Fruit fly (Drosophila melanogaster) whole organism, embryonic: ENCODE results near the gene heph.

Experiments
- Ada2b ChIP-seq: fragments of 200-800 bp; sonication (Bioruptor generic); IDR thresholded peaks from 2 replicates; pipeline ENCODE4 v1.3.6; 2022; ENCODE audit warnings: missing biosample characterization, missing genetic modification characterization
- Aef1 ChIP-seq: fragments of 200-800 bp; sonication (Bioruptor generic); IDR thresholded peaks from 3 replicates; pipeline ENCODE4 v1.3.6; 2022; ENCODE audit warnings: missing biosample characterization, missing genetic modification characterization
- Antp ChIP-seq: fragments of 200-800 bp; sonication (Bioruptor generic); optimal IDR thresholded peaks from 3 replicates; lab custom pipeline; 2016; ENCODE audit warnings: missing biosample characterization, missing genetic modification characterization
- C15 ChIP-seq: fragments of 200-800 bp; sonication (Bioruptor generic); IDR thresholded peaks from 3 replicates; pipeline ENCODE4 v1.3.6; 2022; ENCODE audit warnings: missing biosample characterization, missing genetic modification characterization
- CG10209 ChIP-seq: fragments of 200-800 bp; sonication (Bioruptor generic); optimal IDR thresholded peaks from 3 replicates; lab custom pipeline; 2017; ENCODE audit warnings: missing biosample characterization, mild to moderate bottlenecking, missing genetic modification characterization, missing genetic modification reagents
- CG15696 ChIP-seq: fragments of 200-800 bp; sonication (Bioruptor generic); optimal IDR thresholded peaks from 2 replicates; lab custom pipeline; 2019; ENCODE audit warnings: missing biosample characterization, mild to moderate bottlenecking, missing genetic modification characterization, moderate library complexity
- CG16863 ChIP-seq: fragments of 200-800 bp; sonication (Bioruptor generic); optimal IDR thresholded peaks from 3 replicates; lab custom pipeline; 2016; ENCODE audit warnings: missing biosample characterization, missing genetic modification characterization
- CG17612 ChIP-seq: fragments of 200-800 bp; sonication (Bioruptor generic); IDR thresholded peaks from 2 replicates; pipeline ENCODE4 v1.3.6; 2022; ENCODE audit warnings: missing biosample characterization, missing genetic modification characterization
- CG2199 ChIP-seq: fragments of 200-800 bp; sonication (Bioruptor generic); IDR thresholded peaks from 3 replicates; pipeline ENCODE4 v1.3.6; 2022; ENCODE audit warnings: missing biosample characterization, missing genetic modification characterization
- CG31224 ChIP-seq: fragments of 200-800 bp; sonication (Bioruptor generic); IDR thresholded peaks from 2 replicates; pipeline ENCODE4 v1.3.6; 2022; ENCODE audit warnings: missing biosample characterization, missing genetic modification characterization
- CG4617 ChIP-seq: fragments of 200-800 bp; sonication (Bioruptor generic); optimal IDR thresholded peaks from 3 replicates; lab custom pipeline; 2016; ENCODE audit warnings: missing biosample characterization, missing genetic modification characterization, borderline replicate concordance
- CG4707 ChIP-seq: fragments of 200-800 bp; sonication (Bioruptor generic); optimal IDR thresholded peaks from 2 replicates; lab custom pipeline; 2018; ENCODE audit warnings: missing biosample characterization, mild to moderate bottlenecking, missing genetic modification characterization, moderate library complexity
- CG5180 ChIP-seq: fragments of 200-800 bp; sonication (Bioruptor generic); optimal IDR thresholded peaks from 3 replicates; lab custom pipeline; 2017; ENCODE audit warnings: missing biosample characterization, missing genetic modification characterization, mild to moderate bottlenecking, moderate library complexity, missing genetic modification reagents
- CG7987 ChIP-seq: fragments of 200-800 bp; sonication (Bioruptor generic); optimal IDR thresholded peaks from 2 replicates; lab custom pipeline; 2018; ENCODE audit warnings: missing biosample characterization, mild to moderate bottlenecking, missing genetic modification characterization, moderate library complexity
- D ChIP-seq, 2 experiments: fragments of 200-800 bp in 1 of 2; fragments of >200 bp in 1 of 2; sonication (Bioruptor generic) in 1 of 2; optimal IDR thresholded peaks; 2 replicates in 1 of 2; 3 replicates in 1 of 2; lab custom pipeline; 2017; ENCODE audit warnings: mild to moderate bottlenecking in 1 of 2, missing biosample characterization in 1 of 2, missing genetic modification characterization in 1 of 2, missing genetic modification reagents in 1 of 2
- Dbx ChIP-seq: fragments of 200-800 bp; sonication (Bioruptor generic); IDR thresholded peaks from 3 replicates; pipeline ENCODE4 v1.3.6; 2022; ENCODE audit warnings: missing biosample characterization, missing genetic modification characterization
- Dll ChIP-seq: fragments of 200-800 bp; sonication (Bioruptor generic); IDR thresholded peaks from 4 replicates; pipeline ENCODE4 v1.3.6; 2022; ENCODE audit warnings: missing biosample characterization, missing genetic modification characterization; ENCODE audit not compliant: partially characterized antibody
- Doc2 ChIP-seq: fragments of 200-800 bp; sonication (Bioruptor generic); IDR thresholded peaks from 2 replicates; pipeline ENCODE4 v1.3.6; 2022; ENCODE audit warnings: missing biosample characterization, missing genetic modification characterization
- Dref ChIP-seq: fragments of 200-800 bp; sonication (Bioruptor generic); IDR thresholded peaks from 2 replicates; pipeline ENCODE4 v1.3.6; 2022; ENCODE audit warnings: missing biosample characterization, missing genetic modification characterization
- Eip74EF ChIP-seq, 2 experiments: fragments of 200-800 bp in 1 of 2; fragments of >200 bp in 1 of 2; sonication (Bioruptor generic) in 1 of 2; optimal IDR thresholded peaks; 2 replicates each; lab custom pipeline; 2017 to 2019; ENCODE audit warnings: missing biosample characterization in 2 of 2, missing genetic modification characterization in 2 of 2, mild to moderate bottlenecking in 1 of 2, moderate library complexity in 1 of 2
- Fer1 ChIP-seq: fragments of 200-800 bp; sonication (Bioruptor generic); optimal IDR thresholded peaks from 2 replicates; lab custom pipeline; 2017; ENCODE audit warnings: missing biosample characterization, mild to moderate bottlenecking, missing genetic modification characterization
- Fer2 ChIP-seq: fragments of 200-800 bp; sonication (Bioruptor generic); optimal IDR thresholded peaks from 2 replicates; lab custom pipeline; 2018; ENCODE audit warnings: missing biosample characterization, mild to moderate bottlenecking, missing genetic modification characterization, moderate library complexity
- GATAe ChIP-seq: fragments of 200-800 bp; sonication (Bioruptor generic); conservative IDR thresholded peaks from 2 replicates; pipeline ENCODE4 v1.3.6; 2022; ENCODE audit warnings: missing biosample characterization, missing genetic modification characterization
- Gug ChIP-seq: fragments of 200-800 bp; sonication (Bioruptor generic); IDR thresholded peaks from 4 replicates; pipeline ENCODE4 v1.3.6; 2022; ENCODE audit warnings: missing biosample characterization, missing genetic modification characterization
- HmgZ ChIP-seq: fragments of 200-800 bp; sonication (Bioruptor generic); optimal IDR thresholded peaks from 2 replicates; lab custom pipeline; 2018; ENCODE audit warnings: missing biosample characterization, mild to moderate bottlenecking, missing genetic modification characterization
- Hsf ChIP-seq: fragments of 200-800 bp; sonication (Bioruptor generic); optimal IDR thresholded peaks from 3 replicates; lab custom pipeline; 2016; ENCODE audit warnings: missing biosample characterization, missing genetic modification characterization
- MBD-R2 ChIP-seq: fragments of 200-800 bp; sonication (Bioruptor generic); IDR thresholded peaks from 2 replicates; pipeline ENCODE4 v1.3.6; 2022; ENCODE audit warnings: missing biosample characterization, missing genetic modification characterization
- Med ChIP-seq: fragments of 200-800 bp; sonication (Bioruptor generic); peaks from one replicate; lab custom pipeline; 2016; ENCODE audit warnings: missing biosample characterization, missing genetic modification characterization, mild to moderate bottlenecking, inconsistent platforms, moderate library complexity
- Xbp1 ChIP-seq: fragments of 200-800 bp; sonication (Bioruptor generic); optimal IDR thresholded peaks from 3 replicates; lab custom pipeline; 2016; ENCODE audit warnings: missing biosample characterization, mild to moderate bottlenecking, missing genetic modification characterization
- YL-1 ChIP-seq: fragments of 200-800 bp; sonication (Bioruptor generic); optimal IDR thresholded peaks from 3 replicates; lab custom pipeline; 2017; ENCODE audit warnings: missing biosample characterization, mild to moderate bottlenecking, missing genetic modification characterization
- ara ChIP-seq: fragments of 200-800 bp; sonication (Bioruptor generic); IDR thresholded peaks from 2 replicates; pipeline ENCODE4 v1.3.6; 2022; ENCODE audit warnings: missing biosample characterization, missing genetic modification characterization
- bab2 ChIP-seq: fragments of 200-800 bp; sonication (Bioruptor generic); optimal IDR thresholded peaks from 2 replicates; lab custom pipeline; 2016; ENCODE audit warnings: missing biosample characterization, missing genetic modification characterization
- bcd ChIP-seq: fragments of 200-800 bp; sonication (Bioruptor generic); optimal IDR thresholded peaks from 2 replicates; lab custom pipeline; 2017; ENCODE audit warnings: missing biosample characterization, mild to moderate bottlenecking, missing genetic modification characterization
- chif ChIP-seq, 2 experiments: fragments of 200-800 bp; sonication (Bioruptor generic); optimal IDR thresholded peaks; 3 replicates each; lab custom pipeline; 2016; ENCODE audit warnings: missing biosample characterization in 2 of 2, missing genetic modification characterization in 2 of 2
- ems ChIP-seq: fragments of 200-800 bp; sonication (Bioruptor generic); optimal IDR thresholded peaks from 3 replicates; lab custom pipeline; 2016; ENCODE audit warnings: missing biosample characterization, missing genetic modification characterization
- en ChIP-seq: fragments of 200-800 bp; sonication (Bioruptor generic); optimal IDR thresholded peaks from 2 replicates; lab custom pipeline; 2016; ENCODE audit warnings: missing biosample characterization, missing genetic modification characterization
- fd102C ChIP-seq: fragments of 200-800 bp; sonication (Bioruptor generic); optimal IDR thresholded peaks from 2 replicates; lab custom pipeline; 2018; ENCODE audit warnings: missing biosample characterization, mild to moderate bottlenecking, missing genetic modification characterization, moderate library complexity
- gfzf ChIP-seq: fragments of 200-800 bp; sonication (Bioruptor generic); optimal IDR thresholded peaks from 2 replicates; lab custom pipeline; 2016; ENCODE audit warnings: missing biosample characterization, mild to moderate bottlenecking, missing genetic modification characterization, moderate library complexity
- gt ChIP-seq: fragments of 200-800 bp; sonication (Bioruptor generic); IDR thresholded peaks from 2 replicates; pipeline ENCODE4 v1.3.6; 2022; ENCODE audit warnings: missing biosample characterization, missing genetic modification characterization
- inv ChIP-seq: fragments of 200-800 bp; sonication (Bioruptor generic); IDR thresholded peaks from 2 replicates; pipeline ENCODE4 v1.3.6; 2022; ENCODE audit warnings: missing biosample characterization, missing genetic modification characterization; ENCODE audit not compliant: partially characterized antibody
- peb ChIP-seq: fragments of 200-800 bp; sonication (Bioruptor generic); IDR thresholded peaks from 2 replicates; pipeline ENCODE4 v1.3.6; 2022; ENCODE audit warnings: missing biosample characterization, missing genetic modification characterization
- phol ChIP-seq: fragments of 200-800 bp; sonication (Bioruptor generic); optimal IDR thresholded peaks from 3 replicates; lab custom pipeline; 2018; ENCODE audit warnings: missing biosample characterization, mild to moderate bottlenecking, missing genetic modification characterization, moderate library complexity
- pita ChIP-seq: fragments of 200-800 bp; sonication (Bioruptor generic); optimal IDR thresholded peaks from 2 replicates; lab custom pipeline; 2017; ENCODE audit warnings: missing biosample characterization, mild to moderate bottlenecking, missing genetic modification characterization
- psq ChIP-seq: fragments of 200-800 bp; sonication (Bioruptor generic); optimal IDR thresholded peaks from 2 replicates; lab custom pipeline; 2017; ENCODE audit warnings: missing biosample characterization, missing genetic modification characterization
- sqz ChIP-seq: fragments of 200-800 bp; sonication (Bioruptor generic); optimal IDR thresholded peaks from 3 replicates; lab custom pipeline; 2018; ENCODE audit warnings: missing biosample characterization, mild to moderate bottlenecking, missing genetic modification characterization
- stwl ChIP-seq: fragments of 200-800 bp; sonication (Bioruptor generic); optimal IDR thresholded peaks from 3 replicates; lab custom pipeline; 2018; ENCODE audit warnings: missing biosample characterization, mild to moderate bottlenecking, missing genetic modification characterization, moderate library complexity
- tgo ChIP-seq: fragments of 200-800 bp; sonication (Bioruptor generic); IDR thresholded peaks from 3 replicates; pipeline ENCODE4 v1.3.6; 2022; ENCODE audit warnings: missing biosample characterization, missing genetic modification characterization
- tna ChIP-seq: fragments of 200-800 bp; sonication (Bioruptor generic); IDR thresholded peaks from 2 replicates; pipeline ENCODE4 v1.3.6; 2022; ENCODE audit warnings: missing biosample characterization, missing genetic modification characterization; ENCODE audit not compliant: partially characterized antibody
- tx ChIP-seq: fragments of 200-800 bp; sonication (Bioruptor generic); optimal IDR thresholded peaks from 2 replicates; lab custom pipeline; 2016; ENCODE audit warnings: missing biosample characterization, missing genetic modification characterization

Gene heph

DNA sequence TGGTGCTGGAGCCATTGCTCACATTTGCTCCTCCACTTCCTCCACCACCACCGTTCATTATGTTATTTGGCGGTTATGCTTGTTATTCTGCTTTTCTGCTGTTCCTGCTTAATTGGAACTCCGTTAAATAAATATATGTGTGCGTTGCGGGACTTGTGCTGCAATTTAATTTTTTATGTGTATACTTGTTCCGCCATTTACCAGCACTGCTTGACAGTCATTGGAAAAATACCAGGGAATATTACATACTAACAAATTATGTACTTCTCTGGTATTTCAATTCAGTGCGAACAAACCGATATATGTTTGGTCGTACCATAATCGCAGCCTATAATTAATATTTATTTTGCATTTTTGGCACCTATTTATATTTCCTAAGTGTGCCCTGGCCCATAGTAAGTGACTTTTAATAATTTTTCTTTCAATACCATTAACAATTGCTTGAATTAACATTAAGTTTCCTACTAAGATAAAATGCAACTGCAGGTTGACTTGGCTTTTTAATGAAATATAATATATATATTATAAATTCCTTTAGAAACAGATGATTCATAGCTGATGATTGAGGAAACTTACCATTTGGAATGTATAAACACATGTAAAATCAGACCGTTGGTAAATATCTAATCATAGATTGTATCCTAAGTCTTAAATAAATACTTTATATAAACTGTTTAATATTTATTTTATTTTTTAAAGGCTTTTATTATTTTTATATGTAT lies 36.6 kb upstream of the heph start, which contains the start of the genes krz and mod (continued):
- TF ChIP-seq CG2199 (GFP tag; lab: Robert Waterston, UW) (0 out of 3 replicates have a peak, but pooled peaks have one; percentile 62), chif (GFP tag; optimal IDR thresholded peaks at IDR 0.05; lab: Kevin White, UChicago) (no peak), en (GFP tag; lab: Kevin White, UChicago) (no peak), CG17612 (GFP tag; lab: Robert Waterston, UW) (no peak), peb (no peak), Fer1 (peak; percentile 7), Gug (GFP tag; lab: Robert Waterston, UW) (peak; percentile 24; the same call in 1 of the 4 replicates), stwl (tag; lab: Kevin White, UChicago) (peak; percentile 58), bab2 (GFP tag; lab: Kevin White, UChicago) (no peak), gfzf (GFP tag; lab: Kevin White, UChicago) (peak; percentile 56), Xbp1 (GFP tag; lab: Kevin White, UChicago) (no peak), tna (GFP tag; lab: Robert Waterston, UW) (no peak), CG10209 (GFP tag; lab: Kevin White, UChicago) (no peak), tx (GFP tag; lab: Kevin White, UChicago) (peak; percentile 46), HmgZ (tag; lab: Kevin White, UChicago) (peak; percentile 50), Antp (GFP tag; lab: Kevin White, UChicago) (peak; percentile 20), MBD-R2 (peak; percentile 71; the same call in 1 of the 2 replicates), CG31224 (no peak), tgo (GFP tag; lab: Robert Waterston, UW) (peak; percentile 48; the same call in 1 of the 3 replicates), Dbx (GFP tag; lab: Robert Waterston, UW) (0 out of 3 replicates have a peak, but pooled peaks have one; percentile 33), phol (tag; lab: Kevin White, UChicago) (peak; percentile 12), Dref (GFP tag; lab: Robert Waterston, UW) (no peak), CG4617 (peak; percentile 86), ems (GFP tag; lab: Kevin White, UChicago) (peak; percentile 4), Fer2 (tag; lab: Kevin White, UChicago) (no peak), sqz (peak; percentile 26), YL-1 (GFP tag; lab: Kevin White, UChicago) (peak; percentile 61), CG4707 (GFP tag; lab: Kevin White, UChicago) (peak; percentile 14), Aef1 (GFP tag; lab: Robert Waterston, UW) (no peak), Eip74EF (GFP tag; optimal IDR thresholded peaks at IDR 0.05; lab: Kevin White, UChicago) (no peak), inv (GFP tag; lab: Robert Waterston, UW) (no peak), gt (GFP tag; lab: Robert Waterston, UW) (no peak), Ada2b (no peak), psq (no peak), CG15696 (tag; lab: Kevin White, UChicago) (no peak), fd102C (GFP tag; lab: Kevin White, UChicago) (no peak), GATAe (GFP tag; lab: Robert Waterston, UW) (no peak), Doc2 (GFP tag; lab: Robert Waterston, UW) (no peak), pita (GFP tag; lab: Kevin White, UChicago) (no peak), Med (GFP tag; lab: Kevin White, UChicago) (peak; percentile 93), Hsf (GFP tag; lab: Kevin White, UChicago) (peak; percentile 14), D (optimal IDR thresholded peaks at IDR 0.05; lab: Kevin White, UChicago) (no peak), D (GFP tag; optimal IDR thresholded peaks at IDR 0.05; lab: Kevin White, UChicago) (peak; percentile 0), C15 (no peak), CG5180 (GFP tag; lab: Kevin White, UChicago) (no peak), CG7987 (GFP tag; lab: Kevin White, UChicago) (no peak), ara (GFP tag; lab: Robert Waterston, UW) (no peak), bcd (GFP tag; lab: Kevin White, UChicago) (no peak), CG16863 (GFP tag; lab: Kevin White, UChicago) (no peak), Dll (0 out of 4 replicates have a peak, but pooled peaks have one; percentile 13)
